Fruit fly (Drosophila melanogaster) whole organism, pupa: ENCODE measurements around the gene Ras85D.

Source experiments
- CG13204 ChIP-seq: fragments of 200-800 bp; sonication (Bioruptor generic); optimal IDR thresholded peaks from 2 replicates; lab custom pipeline; 2018; ENCODE audit warnings: missing biosample characterization, mild to moderate bottlenecking, missing genetic modification characterization, moderate library complexity
- CG15710 ChIP-seq: fragments of 200-800 bp; sonication (Bioruptor generic); optimal IDR thresholded peaks from 2 replicates; lab custom pipeline; 2018; ENCODE audit warnings: missing biosample characterization, mild to moderate bottlenecking, missing genetic modification characterization, moderate library complexity
- CG32121 ChIP-seq: fragments of 200-800 bp; sonication (Bioruptor generic); IDR thresholded peaks from 2 replicates; pipeline ENCODE4 v1.3.6; 2022; ENCODE audit warnings: missing biosample characterization, missing genetic modification characterization
- Pif1B ChIP-seq: fragments of 200-800 bp; sonication (Bioruptor generic); optimal IDR thresholded peaks from 3 replicates; lab custom pipeline; 2016; ENCODE audit warnings: missing biosample characterization, missing genetic modification characterization

DNA sequence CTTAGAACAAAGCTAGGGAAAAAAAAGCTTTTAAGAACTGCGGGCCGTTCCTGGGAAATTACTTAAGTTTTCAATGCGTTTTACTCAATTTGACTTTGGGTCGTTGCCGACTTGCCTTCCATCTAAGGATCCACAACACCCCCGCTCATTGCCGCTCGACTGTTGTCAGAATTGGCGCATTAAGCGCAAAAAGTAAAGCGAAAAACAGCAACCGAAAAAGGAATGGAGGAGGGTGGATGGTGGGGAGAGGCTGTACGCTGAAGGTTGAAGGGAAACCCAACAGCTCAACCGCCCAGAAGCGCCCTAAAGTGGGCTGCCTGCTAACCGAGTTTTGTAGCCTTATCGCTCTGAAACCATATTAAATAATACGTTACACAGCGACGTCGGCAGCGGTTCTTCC is 25.3 kb downstream of the Ras85D start:
- TF ChIP-seq CG15710 (tag; lab: Kevin White, UChicago) (no peak), CG13204 (GFP tag; lab: Kevin White, UChicago) (no peak), CG32121 (GFP tag; lab: Robert Waterston, UW) (no peak), Pif1B (no peak)
